Worm (Caenorhabditis elegans): ENCODE data around the gene sgnh-1.

The sgnh-1 gene

ce11 chrIV:4915689-4916088 is 26.0 kb downstream of the sgnh-1 start, which contains the start of gene str-155:
str-155 (plus strand) TSS chrIV:4915989.
- TF ChIP-seq pes-1 (GFP tag; IDR thresholded peaks at IDR 0.05) (no peak), hnd-1 (tag; optimal IDR thresholded peaks at IDR 0.05) (no peak)

- TF ChIP-seq ceh-36 (tag; optimal IDR thresholded peaks at IDR 0.05) (no peak), ama-1 (optimal IDR thresholded peaks at IDR 0.05) (no peak), F13C5.2 (tag; optimal IDR thresholded peaks at IDR 0.05) (no peak), hmbx-1 (tag; optimal IDR thresholded peaks at IDR 0.05) (no peak), tbx-11 (GFP tag; IDR thresholded peaks at IDR 0.05) (no peak), flt-1 (GFP tag; IDR thresholded peaks at IDR 0.05) (no peak), aly-1 (tag; optimal IDR thresholded peaks at IDR 0.05) (no peak)
These were observed 28.1 kb downstream of the sgnh-1 start, which contains the start of gene str-158 for ce11 chrIV:4917774-4918173. str-158 (plus strand) TSS chrIV:4918074.

ce11 chrIV:4930045-4930444 is 40.3 kb downstream of the sgnh-1 start, which contains the start of gene Y9C9A.8:
Y9C9A.8 (plus strand) TSS chrIV:4930345.
- TF ChIP-seq hnd-1 (tag; optimal IDR thresholded peaks at IDR 0.05) = no peak
- TF ChIP-seq sea-1 (GFP tag; conservative IDR thresholded peaks at IDR 0.05) = no peak
- TF ChIP-seq tra-4 (tag; optimal IDR thresholded peaks at IDR 0.05) = no peak

- TF ChIP-seq hnd-1 (tag; optimal IDR thresholded peaks at IDR 0.05) (no peak), tbx-11 (GFP tag; IDR thresholded peaks at IDR 0.05) (0 out of 2 replicates have a peak, but pooled peaks have one; percentile 16), pes-1 (GFP tag; IDR thresholded peaks at IDR 0.05) (peak; percentile 63; the same call in 1 of the 2 replicates), flt-1 (GFP tag; IDR thresholded peaks at IDR 0.05) (peak; percentile 39; the same call in 1 of the 2 replicates), hmbx-1 (tag; optimal IDR thresholded peaks at IDR 0.05) (no peak), ceh-13 (GFP tag; optimal IDR thresholded peaks at IDR 0.05) (peak; percentile 6)
These were observed 41.1 kb downstream of the sgnh-1 start for ce11 chrIV:4930754-4931322.

- TF ChIP-seq ama-1 (optimal IDR thresholded peaks at IDR 0.05) (no peak), sea-1 (GFP tag; conservative IDR thresholded peaks at IDR 0.05) (no peak), flt-1 (GFP tag; IDR thresholded peaks at IDR 0.05) (no peak), pes-1 (GFP tag; IDR thresholded peaks at IDR 0.05) (no peak), scrt-1 (GFP tag; IDR thresholded peaks at IDR 0.05) (no peak), ets-7 (tag; optimal IDR thresholded peaks at IDR 0.05) (no peak), tra-4 (tag; optimal IDR thresholded peaks at IDR 0.05) (no peak)
These were observed 44.4 kb downstream of the sgnh-1 start, which contains the start of gene str-153 for ce11 chrIV:4934103-4934502. str-153 (plus strand) TSS chrIV:4934403.

- TF ChIP-seq flt-1 (GFP tag; IDR thresholded peaks at IDR 0.05) = no peak
- TF ChIP-seq hmg-4 (GFP tag; optimal IDR thresholded peaks at IDR 0.05) = no peak
These were observed 47.9 kb downstream of the sgnh-1 start, which contains the start of gene fbxa-86 for ce11 chrIV:4937647-4938046. fbxa-86 (minus strand) TSS chrIV:4938013.

ce11 chrIV:4938664-4939063 is 49.0 kb downstream of the sgnh-1 start, which contains the start of gene str-168:
str-168 (plus strand) TSS chrIV:4938964.
- TF ChIP-seq ceh-36 (tag; optimal IDR thresholded peaks at IDR 0.05) = no peak
- TF ChIP-seq ets-7 (tag; optimal IDR thresholded peaks at IDR 0.05) = no peak
- TF ChIP-seq hmg-4 (GFP tag; optimal IDR thresholded peaks at IDR 0.05) = no peak
- TF ChIP-seq aly-1 (tag; optimal IDR thresholded peaks at IDR 0.05) = no peak
- TF ChIP-seq tbx-37 (GFP tag; conservative IDR thresholded peaks at IDR 0.05) = no peak
- no peak for TF ChIP-seq hmbx-1 (tag; optimal IDR thresholded peaks at IDR 0.05)
- no peak for TF ChIP-seq B0310.2 (tag; optimal IDR thresholded peaks at IDR 0.05)
- no peak for TF ChIP-seq hnd-1 (tag; optimal IDR thresholded peaks at IDR 0.05)
- no peak for TF ChIP-seq tra-4 (tag; optimal IDR thresholded peaks at IDR 0.05)
- TF ChIP-seq ceh-13 (GFP tag; optimal IDR thresholded peaks at IDR 0.05) = no peak
- no peak for TF ChIP-seq pes-1 (GFP tag; IDR thresholded peaks at IDR 0.05)
- TF ChIP-seq tbx-11 (GFP tag; IDR thresholded peaks at IDR 0.05) = no peak
- no peak for TF ChIP-seq scrt-1 (GFP tag; IDR thresholded peaks at IDR 0.05)
- TF ChIP-seq F13C5.2 (tag; optimal IDR thresholded peaks at IDR 0.05) = no peak
- TF ChIP-seq sea-1 (GFP tag; conservative IDR thresholded peaks at IDR 0.05) = no peak
- TF ChIP-seq ama-1 (optimal IDR thresholded peaks at IDR 0.05) = no peak
